Worm (Caenorhabditis elegans) whole organism, L1 larva: ENCODE data around the gene bbs-2.

Source experiments
- C04F5.9 ChIP-seq: sonication (generic microtip); optimal IDR thresholded peaks from 2 replicates; lab custom pipeline; 2016; ENCODE audit warnings: missing genetic modification characterization, missing compliant biosample characterization
- C16A3.4 ChIP-seq: fragments of 150-350 bp; optimal IDR thresholded peaks from 2 replicates; lab custom pipeline; 2014; ENCODE audit warnings: missing biosample characterization, missing genetic modification characterization
- C34B4.2 ChIP-seq: sonication (generic microtip); optimal IDR thresholded peaks from 2 replicates; lab custom pipeline; 2017; ENCODE audit warnings: mild to moderate bottlenecking, missing genetic modification characterization, missing compliant biosample characterization
- F16B12.6 ChIP-seq: fragments of 150-350 bp; optimal IDR thresholded peaks from 2 replicates; lab custom pipeline; 2014; ENCODE audit warnings: missing biosample characterization, missing genetic modification characterization
- Y116A8C.19 ChIP-seq: sonication (generic microtip); optimal IDR thresholded peaks from 2 replicates; lab custom pipeline; 2016; ENCODE audit warnings: missing compliant biosample characterization, missing genetic modification characterization, borderline replicate concordance
- blmp-1 ChIP-seq: fragments of 150-350 bp; optimal IDR thresholded peaks from 2 replicates; lab custom pipeline; 2014; ENCODE audit warnings: missing biosample characterization, missing genetic modification characterization
- ceh-63 ChIP-seq: fragments of 200-800 bp; sonication (Bioruptor generic); optimal IDR thresholded peaks from 2 replicates; lab custom pipeline; 2018; ENCODE audit warnings: mild to moderate bottlenecking, missing genetic modification characterization, missing compliant biosample characterization
- ceh-88 ChIP-seq: fragments of 200-800 bp; sonication (Bioruptor generic); IDR thresholded peaks from 2 replicates; pipeline ENCODE4 v1.3.6; 2022; ENCODE audit warnings: missing genetic modification characterization, missing compliant biosample characterization
- ceh-90 ChIP-seq: sonication (generic microtip); optimal IDR thresholded peaks from 2 replicates; lab custom pipeline; 2016; ENCODE audit warnings: missing genetic modification characterization, missing compliant biosample characterization
- dpl-1 ChIP-seq, 3 experiments: fragments of 150-350 bp in 2 of 3; sonication (generic microtip) in 1 of 3; optimal IDR thresholded peaks; 2 replicates each; lab custom pipeline; 2014 to 2017; ENCODE audit warnings: missing biosample characterization in 3 of 3, missing genetic modification characterization in 3 of 3, missing genetic modification reagents in 3 of 3
- dsc-1 ChIP-seq: sonication (generic microtip); optimal IDR thresholded peaks from 2 replicates; lab custom pipeline; 2016; ENCODE audit warnings: mild to moderate bottlenecking, missing genetic modification characterization, missing compliant biosample characterization
- efl-1 ChIP-seq, 4 experiments: fragments of 150-350 bp; optimal IDR thresholded peaks in 3 of 4; peaks in 1 of 4; 1 replicate in 1 of 4; 2 replicates in 3 of 4; lab custom pipeline; 2014; ENCODE audit warnings: missing biosample characterization in 2 of 4, missing genetic modification characterization in 2 of 4, missing genetic modification reagents in 2 of 4
- efl-3 ChIP-seq: fragments of 200-800 bp; sonication (Bioruptor generic); optimal IDR thresholded peaks from 2 replicates; lab custom pipeline; 2018; ENCODE audit warnings: mild to moderate bottlenecking, missing genetic modification characterization, missing compliant biosample characterization
- egl-13 ChIP-seq: sonication (generic microtip); optimal IDR thresholded peaks from 2 replicates; lab custom pipeline; 2016; ENCODE audit warnings: missing genotype, missing genetic modification reagents, missing genetic modification characterization, missing compliant biosample characterization
- grh-1 ChIP-seq: fragments of 200-800 bp; sonication (Bioruptor generic); IDR thresholded peaks from 2 replicates; pipeline ENCODE4 v1.3.6; 2022; ENCODE audit warnings: missing genetic modification reagents, missing genetic modification characterization, missing compliant biosample characterization
- hpl-2 ChIP-seq: fragments of 150-350 bp; optimal IDR thresholded peaks from 2 replicates; lab custom pipeline; 2014; ENCODE audit warnings: missing biosample characterization, missing genetic modification reagents, missing genetic modification characterization
- isw-1 ChIP-seq: fragments of 200-800 bp; sonication (Bioruptor generic); IDR thresholded peaks from 2 replicates; pipeline ENCODE4 v1.3.6; 2022; ENCODE audit warnings: missing genetic modification characterization, missing compliant biosample characterization
- lin-14 ChIP-seq: fragments of 200-800 bp; sonication (Bioruptor generic); optimal IDR thresholded peaks from 2 replicates; lab custom pipeline; 2018; ENCODE audit warnings: mild to moderate bottlenecking, missing genetic modification characterization, moderate library complexity, missing compliant biosample characterization
- lin-35 ChIP-seq, 2 experiments: fragments of 150-350 bp; optimal IDR thresholded peaks; 2 replicates each; lab custom pipeline; 2014; ENCODE audit warnings: missing biosample characterization in 2 of 2, missing genetic modification characterization in 2 of 2, missing genetic modification reagents in 2 of 2
- lsy-2 ChIP-seq, 2 experiments: fragments of 150-350 bp; optimal IDR thresholded peaks; 2 replicates each; lab custom pipeline; 2014; ENCODE audit warnings: missing biosample characterization in 2 of 2, missing genetic modification characterization in 2 of 2
- nhr-11 ChIP-seq: fragments of 150-350 bp; optimal IDR thresholded peaks from 2 replicates; lab custom pipeline; 2014; ENCODE audit warnings: missing biosample characterization, missing genetic modification characterization
- nhr-12 ChIP-seq: sonication (generic microtip); optimal IDR thresholded peaks from 2 replicates; lab custom pipeline; 2017; ENCODE audit warnings: missing biosample characterization, missing genetic modification characterization
- nhr-20 ChIP-seq: sonication (generic microtip); optimal IDR thresholded peaks from 2 replicates; lab custom pipeline; 2016; ENCODE audit warnings: mild to moderate bottlenecking, missing genetic modification characterization, missing compliant biosample characterization
- nhr-237 ChIP-seq: fragments of 150-350 bp; optimal IDR thresholded peaks from 2 replicates; lab custom pipeline; 2014; ENCODE audit warnings: missing biosample characterization, missing genetic modification characterization
- nhr-71 ChIP-seq: sonication (generic microtip); optimal IDR thresholded peaks from 2 replicates; lab custom pipeline; 2016; ENCODE audit warnings: mild to moderate bottlenecking, missing genetic modification characterization, moderate library complexity, missing compliant biosample characterization
- nhr-85 ChIP-seq: sonication (generic microtip); peaks from one replicate; lab custom pipeline; 2016; ENCODE audit warnings: missing genetic modification characterization, inconsistent platforms, missing compliant biosample characterization
- snu-23 ChIP-seq: sonication (generic microtip); optimal IDR thresholded peaks from 2 replicates; lab custom pipeline; 2016; ENCODE audit warnings: missing genetic modification characterization, missing compliant biosample characterization
- ztf-11 ChIP-seq, 2 experiments: sonication (generic microtip); optimal IDR thresholded peaks; 2 replicates each; lab custom pipeline; 2016 to 2017; ENCODE audit warnings: missing genetic modification characterization in 2 of 2, missing biosample characterization in 1 of 2, missing compliant biosample characterization in 1 of 2

The bbs-2 gene

DNA sequence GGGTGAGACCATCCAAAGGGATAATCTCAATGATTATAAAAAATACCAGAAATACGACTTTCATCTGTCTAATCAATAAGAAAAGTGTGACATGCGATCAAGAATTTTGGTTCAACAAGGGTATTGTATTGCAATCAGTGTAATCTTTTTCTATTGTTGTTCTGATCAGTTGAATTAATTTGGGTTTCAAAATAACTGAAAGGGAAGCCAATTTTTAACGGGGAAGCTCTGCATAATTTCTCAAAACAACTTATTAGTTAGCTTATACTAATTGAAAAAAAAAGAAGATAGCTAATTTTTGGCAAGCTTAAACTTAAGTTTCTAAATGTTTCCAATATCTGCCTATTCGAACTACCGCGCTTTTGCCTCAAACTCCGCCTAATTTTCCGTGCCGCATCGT, 6.6 kb upstream of the bbs-2 start, which contains the start of gene C49H3.12:
C49H3.12 (minus strand) TSS at position 101 of the 400 bp plus-strand sequence.
- TF ChIP-seq nhr-85 (tag; lab: Kevin White, UChicago) (peak; percentile 3), hpl-2 (GFP tag; lab: Kevin White, UChicago) (no peak), efl-1 (optimal IDR thresholded peaks at IDR 0.05; lab: Kevin White, UChicago) (no peak), efl-1 (GFP tag; optimal IDR thresholded peaks at IDR 0.05 in 1 of 2; lab: Kevin White, UChicago) (peak in 1 of 2 experiments; percentile 7)
- TF ChIP-seq, all 84 proteins: peak for 2

ce11 chrIV:7927852-7928251, 6.0 kb upstream of the bbs-2 start, which contains the start of gene gcy-8:
gcy-8 (plus strand) TSS chrIV:7928152.
- TF ChIP-seq nhr-85 (tag; lab: Kevin White, UChicago) (peak; percentile 32), ceh-88 (GFP tag; lab: Robert Waterston, UW) (no peak), ceh-90 (tag; lab: Kevin White, UChicago) (no peak), egl-13 (tag; lab: Kevin White, UChicago) (no peak), dsc-1 (peak; percentile 51), nhr-11 (tag; lab: Kevin White, UChicago) (no peak)

DNA sequence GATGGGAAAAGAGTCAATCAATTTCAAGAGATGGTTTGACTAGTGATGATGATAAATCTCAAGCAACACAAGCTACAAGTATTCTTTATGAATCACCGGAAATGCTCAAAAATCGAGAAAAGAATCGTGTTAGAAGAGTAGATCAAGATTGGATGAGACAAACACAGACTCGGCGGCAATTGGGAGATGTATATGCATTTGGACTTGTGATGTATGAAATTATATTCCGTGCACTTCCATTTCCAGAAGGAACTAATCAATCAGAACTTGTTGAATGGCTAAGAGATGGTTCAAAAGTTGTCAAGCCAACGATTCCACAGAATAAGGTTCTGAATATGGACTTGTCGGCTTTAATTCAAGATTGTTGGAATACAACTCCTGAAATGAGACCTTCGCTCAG, 2.0 kb upstream of the bbs-2 start:
- TF ChIP-seq ztf-11 (tag; optimal IDR thresholded peaks at IDR 0.05; lab: Kevin White, UChicago), result no peak

- TF ChIP-seq nhr-12 (tag; lab: Kevin White, UChicago), result no peak
- TF ChIP-seq grh-1 (GFP tag; lab: Robert Waterston, UW), result no peak
- peak; percentile 67 for TF ChIP-seq dsc-1
- no peak for TF ChIP-seq C34B4.2 (tag; lab: Kevin White, UChicago)
These were observed 5.0 kb downstream of the bbs-2 start, which contains the start of gene F20D12.7 for ce11 chrIV:7938834-7939233. F20D12.7 (minus strand) TSS chrIV:7938934.

ce11 chrIV:7940919-7941318, 7.1 kb downstream of the bbs-2 start, which contains the start of gene exc-9:
exc-9 (minus strand) TSS chrIV:7941019.
- TF ChIP-seq F16B12.6 (tag; lab: Kevin White, UChicago), result no peak
- no peak for TF ChIP-seq efl-1 (optimal IDR thresholded peaks at IDR 0.05; lab: Kevin White, UChicago)
- peak in 1 of 2 experiments; percentile 61 for TF ChIP-seq efl-1 (GFP tag; optimal IDR thresholded peaks at IDR 0.05 in 1 of 2; lab: Kevin White, UChicago)

- TF ChIP-seq efl-1 (optimal IDR thresholded peaks at IDR 0.05; lab: Kevin White, UChicago), result peak in 1 of 2 experiments; percentile 22
- peak; percentile 33 to 39 for TF ChIP-seq efl-1 (GFP tag; optimal IDR thresholded peaks at IDR 0.05 in 1 of 2; lab: Kevin White, UChicago)
- TF ChIP-seq Y116A8C.19 (tag; lab: Kevin White, UChicago), result no peak
- TF ChIP-seq nhr-237, result no peak
- no peak for TF ChIP-seq efl-3
- no peak for TF ChIP-seq C04F5.9 (tag; lab: Kevin White, UChicago)
- TF ChIP-seq nhr-20 (tag; lab: Kevin White, UChicago), result peak; percentile 16
- peak; percentile 9 for TF ChIP-seq nhr-85 (tag; lab: Kevin White, UChicago)
- no peak; the same call in 1 of the 2 replicates for TF ChIP-seq isw-1 (GFP tag; lab: Robert Waterston, UW)
- TF ChIP-seq snu-23 (GFP tag; lab: Kevin White, UChicago), result peak; percentile 29
- TF ChIP-seq lin-14 (GFP tag; lab: Kevin White, UChicago), result peak; percentile 66
- TF ChIP-seq blmp-1, result peak; percentile 75
- peak; percentile 13 for TF ChIP-seq nhr-71 (tag; lab: Kevin White, UChicago)
- TF ChIP-seq dpl-1 (GFP tag; optimal IDR thresholded peaks at IDR 0.05; lab: Kevin White, UChicago), result peak; percentile 10 to 51 (median 23)
- peak in 1 of 2 experiments; percentile 40 for TF ChIP-seq lin-35 (GFP tag; optimal IDR thresholded peaks at IDR 0.05; lab: Kevin White, UChicago)
- no peak for TF ChIP-seq C34B4.2 (tag; lab: Kevin White, UChicago)
- TF ChIP-seq lsy-2 (tag; optimal IDR thresholded peaks at IDR 0.05; lab: Kevin White, UChicago), result peak in 1 of 2 experiments; percentile 27
- TF ChIP-seq C16A3.4, result no peak
These were observed 9.4 kb downstream of the bbs-2 start for ce11 chrIV:7943272-7943671.

ce11 chrIV:7946457-7946856, 12.6 kb downstream of the bbs-2 start, which contains the start of gene czw-1:
czw-1 (minus strand) TSS chrIV:7946825.
- TF ChIP-seq lin-35 (GFP tag; optimal IDR thresholded peaks at IDR 0.05; lab: Kevin White, UChicago) (peak in 1 of 2 experiments; percentile 61), dpl-1 (GFP tag; optimal IDR thresholded peaks at IDR 0.05; lab: Kevin White, UChicago) (peak in 2 of 3 experiments; percentile 36 to 49), efl-1 (optimal IDR thresholded peaks at IDR 0.05; lab: Kevin White, UChicago) (no peak), efl-1 (GFP tag; optimal IDR thresholded peaks at IDR 0.05 in 1 of 2; lab: Kevin White, UChicago) (peak; percentile 52 to 97), ceh-63 (GFP tag; lab: Kevin White, UChicago) (no peak)
